Worm (Caenorhabditis elegans) whole organism, early embryonic: ENCODE results near the gene str-180.

Experiments
- B0310.2 ChIP-seq: sonication (generic microtip); optimal IDR thresholded peaks from 2 replicates; lab custom pipeline; 2016; ENCODE audit warnings: mild to moderate bottlenecking, missing genetic modification characterization, missing compliant biosample characterization
- ama-1 ChIP-seq: fragments of 150-350 bp; optimal IDR thresholded peaks from 2 replicates; lab custom pipeline; 2014
- ceh-36 ChIP-seq: sonication (generic microtip); optimal IDR thresholded peaks from 2 replicates; lab custom pipeline; 2016; ENCODE audit warnings: missing genetic modification characterization, inconsistent platforms, missing compliant biosample characterization
- ets-7 ChIP-seq: sonication (generic microtip); optimal IDR thresholded peaks from 2 replicates; lab custom pipeline; 2016; ENCODE audit warnings: missing genotype, missing genetic modification characterization, missing compliant biosample characterization
- flt-1 ChIP-seq: fragments of 200-800 bp; sonication (Bioruptor generic); IDR thresholded peaks from 2 replicates; pipeline ENCODE4 v1.3.6; 2022; ENCODE audit warnings: missing genetic modification characterization, missing compliant biosample characterization
- hnd-1 ChIP-seq: sonication (generic microtip); optimal IDR thresholded peaks from 2 replicates; lab custom pipeline; 2016; ENCODE audit warnings: missing genetic modification characterization, missing compliant biosample characterization
- scrt-1 ChIP-seq: fragments of 200-800 bp; sonication (Bioruptor generic); IDR thresholded peaks from 2 replicates; pipeline ENCODE4 v1.3.6; 2022; ENCODE audit warnings: missing genetic modification characterization, missing compliant biosample characterization
- tra-4 ChIP-seq: sonication (generic microtip); optimal IDR thresholded peaks from 2 replicates; lab custom pipeline; 2017; ENCODE audit warnings: missing genetic modification characterization, missing compliant biosample characterization

DNA sequence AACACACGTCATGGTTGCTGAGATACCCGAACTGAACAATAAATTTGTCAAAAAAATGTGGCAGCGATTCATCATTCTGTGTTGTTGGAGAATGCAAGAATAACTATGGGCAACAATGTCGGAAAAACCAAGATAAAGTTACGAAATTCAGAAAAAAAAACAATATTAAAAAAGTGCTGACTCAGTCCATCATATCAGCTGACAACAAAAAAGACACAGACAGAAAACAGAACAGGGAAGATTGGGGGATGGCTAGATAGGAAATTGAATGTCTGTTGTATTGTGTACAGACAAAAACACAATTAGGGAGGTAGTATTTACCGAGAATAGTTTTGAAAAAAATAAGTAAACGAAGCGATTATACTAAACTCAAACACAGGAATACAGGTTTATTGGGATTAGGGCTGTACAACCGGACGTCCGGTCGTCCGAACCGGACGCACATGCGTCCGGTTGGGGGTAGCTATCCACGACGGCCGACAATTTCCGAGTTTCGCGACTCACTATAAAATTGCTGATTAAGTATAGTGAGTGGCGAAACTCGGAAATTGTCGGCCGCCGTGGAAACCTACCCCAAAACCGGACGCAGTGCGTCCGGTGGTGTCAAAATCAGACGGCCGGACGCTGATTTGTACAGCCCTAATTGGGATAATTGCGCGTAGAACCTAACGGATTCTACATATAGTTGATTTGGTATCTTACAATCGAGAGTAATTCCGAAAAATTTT is 10.9 kb downstream of the str-180 start:
- TF ChIP-seq hnd-1: no peak
- no peak for TF ChIP-seq flt-1
- no peak for TF ChIP-seq ama-1 (lab: Kevin White, UChicago)
- no peak for TF ChIP-seq ceh-36
- TF ChIP-seq B0310.2 (tag; lab: Kevin White, UChicago): no peak
- TF ChIP-seq ets-7 (tag; lab: Kevin White, UChicago): no peak
- TF ChIP-seq scrt-1 (GFP tag; lab: Robert Waterston, UW): no peak
- TF ChIP-seq tra-4 (tag; lab: Kevin White, UChicago): no peak
